Fruit fly (Drosophila melanogaster) whole organism, embryonic: ENCODE measurements around the gene Jon65Aiii.
A peak's percentile ranks its signal among the peaks of the same experiment; 100 is the strongest.

Experiments used
- Atf3 ChIP-seq: fragments of 200-800 bp; sonication (Bioruptor generic); optimal IDR thresholded peaks from 3 replicates; lab custom pipeline; 2016; ENCODE audit warnings: missing biosample characterization, missing genetic modification characterization
- B-H1 ChIP-seq: fragments of 200-800 bp; sonication (Bioruptor generic); IDR thresholded peaks from 3 replicates; pipeline ENCODE4 v1.3.6; 2022; ENCODE audit warnings: missing biosample characterization, missing genetic modification characterization
- C15 ChIP-seq: fragments of 200-800 bp; sonication (Bioruptor generic); IDR thresholded peaks from 3 replicates; pipeline ENCODE4 v1.3.6; 2022; ENCODE audit warnings: missing biosample characterization, missing genetic modification characterization
- CG10147 ChIP-seq: fragments of 200-800 bp; sonication (Bioruptor generic); optimal IDR thresholded peaks from 2 replicates; lab custom pipeline; 2019; ENCODE audit warnings: missing biosample characterization, mild to moderate bottlenecking, missing genetic modification characterization, moderate library complexity
- CG10431 ChIP-seq: fragments of 200-800 bp; sonication (Bioruptor generic); optimal IDR thresholded peaks from 3 replicates; lab custom pipeline; 2018; ENCODE audit warnings: missing biosample characterization, mild to moderate bottlenecking, missing genetic modification characterization
- CG10543 ChIP-seq: fragments of 200-800 bp; sonication (Bioruptor generic); optimal IDR thresholded peaks from 3 replicates; lab custom pipeline; 2017; ENCODE audit warnings: missing biosample characterization, mild to moderate bottlenecking, missing genetic modification characterization, moderate library complexity
- CG10565 ChIP-seq: fragments of 200-800 bp; sonication (Bioruptor generic); optimal IDR thresholded peaks from 3 replicates; lab custom pipeline; 2016; ENCODE audit warnings: missing biosample characterization, mild to moderate bottlenecking, missing genetic modification characterization
- CG11398 ChIP-seq: fragments of 200-800 bp; sonication (Bioruptor generic); optimal IDR thresholded peaks from 2 replicates; lab custom pipeline; 2016; ENCODE audit warnings: missing biosample characterization, missing genetic modification characterization
- CG12236 ChIP-seq: fragments of 200-800 bp; sonication (Bioruptor generic); optimal IDR thresholded peaks from 2 replicates; lab custom pipeline; 2016; ENCODE audit warnings: missing biosample characterization, missing genetic modification characterization
- CG14860 ChIP-seq: fragments of 200-800 bp; sonication (Bioruptor generic); IDR thresholded peaks from 3 replicates; pipeline ENCODE4 v1.3.6; 2022; ENCODE audit warnings: missing biosample characterization, missing genetic modification characterization; ENCODE audit not compliant: partially characterized antibody
- CG15269 ChIP-seq: fragments of 200-800 bp; sonication (Bioruptor generic); optimal IDR thresholded peaks from 2 replicates; lab custom pipeline; 2018; ENCODE audit warnings: missing biosample characterization, mild to moderate bottlenecking, missing genetic modification characterization, moderate library complexity
- CG15601 ChIP-seq: fragments of 200-800 bp; sonication (Bioruptor generic); optimal IDR thresholded peaks from 3 replicates; lab custom pipeline; 2019; ENCODE audit warnings: missing biosample characterization, mild to moderate bottlenecking, missing genetic modification characterization, moderate library complexity
- CG16813 ChIP-seq: fragments of 200-800 bp; sonication (Bioruptor generic); IDR thresholded peaks from 3 replicates; pipeline ENCODE4 v1.3.6; 2022; ENCODE audit warnings: missing biosample characterization, missing genetic modification characterization; ENCODE audit not compliant: partially characterized antibody
- CG16815 ChIP-seq: fragments of 200-800 bp; sonication (Bioruptor generic); optimal IDR thresholded peaks from 3 replicates; lab custom pipeline; 2017; ENCODE audit warnings: missing biosample characterization, mild to moderate bottlenecking, missing genetic modification characterization
- CG17802 ChIP-seq: fragments of 200-800 bp; sonication (Bioruptor generic); optimal IDR thresholded peaks from 2 replicates; lab custom pipeline; 2018; ENCODE audit warnings: missing biosample characterization, mild to moderate bottlenecking, missing genetic modification characterization, moderate library complexity
- CG17912 ChIP-seq: fragments of 200-800 bp; sonication (Bioruptor generic); optimal IDR thresholded peaks from 2 replicates; lab custom pipeline; 2018; ENCODE audit warnings: missing biosample characterization, mild to moderate bottlenecking, missing genetic modification characterization
- CG18764 ChIP-seq: fragments of 200-800 bp; sonication (Bioruptor generic); optimal IDR thresholded peaks from 3 replicates; lab custom pipeline; 2016; ENCODE audit warnings: missing biosample characterization, missing genetic modification characterization
- CG2202 ChIP-seq: fragments of 200-800 bp; sonication (Bioruptor generic); optimal IDR thresholded peaks from 2 replicates; lab custom pipeline; 2018; ENCODE audit warnings: missing biosample characterization, mild to moderate bottlenecking, missing genetic modification characterization
- CG2889 ChIP-seq: fragments of 200-800 bp; sonication (Bioruptor generic); IDR thresholded peaks from 3 replicates; pipeline ENCODE4 v1.3.6; 2022; ENCODE audit warnings: missing biosample characterization, missing genetic modification characterization
- CG33557 ChIP-seq: fragments of 200-800 bp; sonication (Bioruptor generic); optimal IDR thresholded peaks from 2 replicates; lab custom pipeline; 2019; ENCODE audit warnings: missing biosample characterization, mild to moderate bottlenecking, missing genetic modification characterization, moderate library complexity
- CG34224 ChIP-seq: fragments of 200-800 bp; sonication (Bioruptor generic); IDR thresholded peaks from 3 replicates; pipeline ENCODE4 v1.3.6; 2022; ENCODE audit warnings: missing biosample characterization, missing genetic modification characterization; ENCODE audit not compliant: partially characterized antibody
- CG34376 ChIP-seq: fragments of 200-800 bp; sonication (Bioruptor generic); optimal IDR thresholded peaks from 2 replicates; lab custom pipeline; 2018; ENCODE audit warnings: missing biosample characterization, mild to moderate bottlenecking, missing genetic modification characterization
- CG3995 ChIP-seq: fragments of 200-800 bp; sonication (Bioruptor generic); optimal IDR thresholded peaks from 3 replicates; lab custom pipeline; 2016; ENCODE audit warnings: missing biosample characterization, missing genetic modification characterization
- CG43689 ChIP-seq: fragments of 200-800 bp; sonication (Bioruptor generic); IDR thresholded peaks from 2 replicates; pipeline ENCODE4 v1.3.6; 2022; ENCODE audit warnings: missing biosample characterization, missing genetic modification characterization
- CG7271 ChIP-seq: fragments of 200-800 bp; sonication (Bioruptor generic); optimal IDR thresholded peaks from 2 replicates; lab custom pipeline; 2018; ENCODE audit warnings: missing biosample characterization, mild to moderate bottlenecking, missing genetic modification characterization, moderate library complexity
- CG7556 ChIP-seq: fragments of 200-800 bp; sonication (Bioruptor generic); optimal IDR thresholded peaks from 2 replicates; lab custom pipeline; 2017; ENCODE audit warnings: missing biosample characterization, mild to moderate bottlenecking, missing genetic modification characterization
- CG7786 ChIP-seq: fragments of 200-800 bp; sonication (Bioruptor generic); optimal IDR thresholded peaks from 2 replicates; lab custom pipeline; 2016; ENCODE audit warnings: missing biosample characterization, missing genetic modification characterization
- CG7987 ChIP-seq: fragments of 200-800 bp; sonication (Bioruptor generic); optimal IDR thresholded peaks from 2 replicates; lab custom pipeline; 2018; ENCODE audit warnings: missing biosample characterization, mild to moderate bottlenecking, missing genetic modification characterization, moderate library complexity
- CG8089 ChIP-seq: fragments of 200-800 bp; sonication (Bioruptor generic); optimal IDR thresholded peaks from 3 replicates; lab custom pipeline; 2016; ENCODE audit warnings: missing biosample characterization, missing genetic modification characterization
- CG8944 ChIP-seq: fragments of 200-800 bp; sonication (Bioruptor generic); optimal IDR thresholded peaks from 3 replicates; lab custom pipeline; 2016; ENCODE audit warnings: missing biosample characterization, missing genetic modification characterization
- CG9609 ChIP-seq: fragments of 200-800 bp; sonication (Bioruptor generic); optimal IDR thresholded peaks from 3 replicates; lab custom pipeline; 2016; ENCODE audit warnings: missing biosample characterization, missing genetic modification characterization
- Fer3 ChIP-seq: fragments of 200-800 bp; sonication (Bioruptor generic); optimal IDR thresholded peaks from 2 replicates; lab custom pipeline; 2018; ENCODE audit warnings: missing biosample characterization, mild to moderate bottlenecking, missing genetic modification characterization, moderate library complexity
- MTF-1 ChIP-seq: fragments of 200-800 bp; sonication (Bioruptor generic); optimal IDR thresholded peaks from 2 replicates; lab custom pipeline; 2018; ENCODE audit warnings: missing biosample characterization, mild to moderate bottlenecking, missing genetic modification characterization, borderline replicate concordance
- Poxn ChIP-seq: fragments of 200-800 bp; sonication (Bioruptor generic); IDR thresholded peaks from 2 replicates; pipeline ENCODE4 v1.3.6; 2022; ENCODE audit warnings: missing biosample characterization, missing genetic modification characterization
- Six4 ChIP-seq: fragments of 200-800 bp; sonication (Bioruptor generic); optimal IDR thresholded peaks from 2 replicates; lab custom pipeline; 2016; ENCODE audit warnings: missing biosample characterization, missing genetic modification characterization
- Sox102F ChIP-seq: fragments of 200-800 bp; sonication (Bioruptor generic); optimal IDR thresholded peaks from 2 replicates; lab custom pipeline; 2018; ENCODE audit warnings: missing biosample characterization, mild to moderate bottlenecking, missing genetic modification characterization, moderate library complexity
- ato ChIP-seq: fragments of 200-800 bp; sonication (Bioruptor generic); IDR thresholded peaks from 2 replicates; pipeline ENCODE4 v1.3.6; 2022; ENCODE audit warnings: missing biosample characterization, missing genetic modification characterization; ENCODE audit not compliant: partially characterized antibody
- chif ChIP-seq, 2 experiments: fragments of 200-800 bp; sonication (Bioruptor generic); optimal IDR thresholded peaks; 3 replicates each; lab custom pipeline; 2016; ENCODE audit warnings: missing biosample characterization in 2 of 2, missing genetic modification characterization in 2 of 2
- crc ChIP-seq: fragments of 200-800 bp; sonication (Bioruptor generic); optimal IDR thresholded peaks from 2 replicates; lab custom pipeline; 2016; ENCODE audit warnings: missing biosample characterization, missing genetic modification characterization
- dan ChIP-seq: fragments of 200-800 bp; sonication (Bioruptor generic); IDR thresholded peaks from 2 replicates; pipeline ENCODE4 v1.3.6; 2022; ENCODE audit warnings: missing biosample characterization, missing genetic modification characterization
- dm ChIP-seq: fragments of 200-800 bp; sonication (Bioruptor generic); optimal IDR thresholded peaks from 3 replicates; lab custom pipeline; 2016; ENCODE audit warnings: missing biosample characterization, missing genetic modification characterization
- gce ChIP-seq: fragments of 200-800 bp; sonication (Bioruptor generic); IDR thresholded peaks from 3 replicates; pipeline ENCODE4 v1.3.6; 2022; ENCODE audit warnings: missing biosample characterization, missing genetic modification characterization
- jing ChIP-seq: fragments of 200-800 bp; sonication (Bioruptor generic); optimal IDR thresholded peaks from 2 replicates; lab custom pipeline; 2018; ENCODE audit warnings: missing biosample characterization, mild to moderate bottlenecking, missing genetic modification characterization
- lmd ChIP-seq: fragments of 200-800 bp; sonication (Bioruptor generic); IDR thresholded peaks from 2 replicates; pipeline ENCODE4 v1.3.6; 2022; ENCODE audit warnings: missing biosample characterization, missing genetic modification characterization
- pum ChIP-seq: fragments of 200-800 bp; sonication (Bioruptor generic); optimal IDR thresholded peaks from 2 replicates; lab custom pipeline; 2016; ENCODE audit warnings: missing biosample characterization, missing genetic modification characterization
- row ChIP-seq: fragments of 200-800 bp; sonication (Bioruptor generic); IDR thresholded peaks from 3 replicates; pipeline ENCODE4 v1.3.6; 2022; ENCODE audit warnings: missing biosample characterization, missing genetic modification characterization
- tgo ChIP-seq: fragments of 200-800 bp; sonication (Bioruptor generic); IDR thresholded peaks from 3 replicates; pipeline ENCODE4 v1.3.6; 2022; ENCODE audit warnings: missing biosample characterization, missing genetic modification characterization
- vvl ChIP-seq: fragments of 200-800 bp; sonication (Bioruptor generic); IDR thresholded peaks from 2 replicates; pipeline ENCODE4 v1.3.6; 2022; ENCODE audit warnings: missing biosample characterization, missing genetic modification characterization
- zen2 ChIP-seq: fragments of 200-800 bp; sonication (Bioruptor generic); IDR thresholded peaks from 3 replicates; pipeline ENCODE4 v1.3.6; 2022; ENCODE audit warnings: missing biosample characterization, missing genetic modification characterization; ENCODE audit not compliant: partially characterized antibody

The Jon65Aiii gene

dm6 chr3L:6071454-6072189 lies 21.1 kb downstream of the Jon65Aiii start, which contains the start of gene CG6602 (continued):
- no peak for TF ChIP-seq Atf3 (GFP tag; lab: Kevin White, UChicago)
- peak; percentile 50; the same call in 1 of the 3 replicates for TF ChIP-seq gce (GFP tag; lab: Robert Waterston, UW)
- TF ChIP-seq CG2889 (GFP tag; lab: Robert Waterston, UW), result no peak
- TF ChIP-seq pum (GFP tag; lab: Kevin White, UChicago), result no peak
- TF ChIP-seq ato (GFP tag; lab: Robert Waterston, UW), result no peak
- peak; percentile 92 for TF ChIP-seq vvl
- peak; percentile 10 to 51 for TF ChIP-seq chif (GFP tag; optimal IDR thresholded peaks at IDR 0.05; lab: Kevin White, UChicago)
- TF ChIP-seq CG15601 (tag; lab: Kevin White, UChicago), result peak; percentile 29
- no peak for TF ChIP-seq CG16813
- no peak for TF ChIP-seq dan (GFP tag; lab: Robert Waterston, UW)
- peak; percentile 35 for TF ChIP-seq CG16815
- TF ChIP-seq jing (GFP tag; lab: Kevin White, UChicago), result peak; percentile 39
- TF ChIP-seq CG14860, result no peak
- TF ChIP-seq C15 (GFP tag; lab: Robert Waterston, UW), result peak; percentile 42; the same call in 1 of the 3 replicates
- peak; percentile 70 for TF ChIP-seq CG10147 (GFP tag; lab: Kevin White, UChicago)
- no peak for TF ChIP-seq CG7556 (GFP tag; lab: Kevin White, UChicago)
- TF ChIP-seq CG12236, result no peak
- 0 out of 3 replicates have a peak, but pooled peaks have one; percentile 18 for TF ChIP-seq row
- no peak for TF ChIP-seq CG7786 (GFP tag; lab: Kevin White, UChicago)
- no peak for TF ChIP-seq CG10431 (GFP tag; lab: Kevin White, UChicago)
- TF ChIP-seq B-H1 (GFP tag; lab: Robert Waterston, UW), result peak; percentile 65
- no peak for TF ChIP-seq CG10565 (GFP tag; lab: Kevin White, UChicago)
- peak; percentile 25 for TF ChIP-seq crc
- TF ChIP-seq CG2202 (tag; lab: Kevin White, UChicago), result peak; percentile 23
- peak; percentile 59 for TF ChIP-seq CG34376 (GFP tag; lab: Kevin White, UChicago)
- no peak for TF ChIP-seq zen2
- TF ChIP-seq CG17802 (tag; lab: Kevin White, UChicago), result peak; percentile 73
- TF ChIP-seq MTF-1 (GFP tag; lab: Kevin White, UChicago), result peak; percentile 86
- TF ChIP-seq Fer3 (tag; lab: Kevin White, UChicago), result peak; percentile 86
- TF ChIP-seq CG8944, result no peak
- peak; percentile 91 for TF ChIP-seq CG7987 (GFP tag; lab: Kevin White, UChicago)
- no peak; the same call in 1 of the 2 replicates for TF ChIP-seq lmd (GFP tag; lab: Robert Waterston, UW)
- TF ChIP-seq Six4 (GFP tag; lab: Kevin White, UChicago), result peak; percentile 26
- peak; percentile 48 for TF ChIP-seq CG9609 (GFP tag; lab: Kevin White, UChicago)
- peak; percentile 33 for TF ChIP-seq CG33557 (GFP tag; lab: Kevin White, UChicago)
- peak; percentile 35 for TF ChIP-seq CG10543 (GFP tag; lab: Kevin White, UChicago)
- peak; percentile 71 for TF ChIP-seq CG18764 (GFP tag; lab: Kevin White, UChicago)
- TF ChIP-seq CG11398, result no peak
- TF ChIP-seq CG8089 (GFP tag; lab: Kevin White, UChicago), result peak; percentile 55
- peak; percentile 90 for TF ChIP-seq CG7271 (tag; lab: Kevin White, UChicago)
- TF ChIP-seq CG34224 (GFP tag; lab: Robert Waterston, UW), result no peak
- TF ChIP-seq tgo (GFP tag; lab: Robert Waterston, UW), result peak; percentile 77
- peak; percentile 38 for TF ChIP-seq CG15269 (tag; lab: Kevin White, UChicago)
- TF ChIP-seq Sox102F (GFP tag; lab: Kevin White, UChicago), result peak; percentile 0
- TF ChIP-seq Poxn, result no peak
- TF ChIP-seq CG43689, result peak; percentile 5; the same call in 1 of the 2 replicates
- peak; percentile 18 for TF ChIP-seq dm (GFP tag; lab: Kevin White, UChicago)
- peak; percentile 38 for TF ChIP-seq CG3995 (GFP tag; lab: Kevin White, UChicago)
- TF ChIP-seq CG17912 (GFP tag; lab: Kevin White, UChicago), result peak; percentile 59
